Worm (Caenorhabditis elegans): ENCODE measurements around the gene sor-3.

DNA sequence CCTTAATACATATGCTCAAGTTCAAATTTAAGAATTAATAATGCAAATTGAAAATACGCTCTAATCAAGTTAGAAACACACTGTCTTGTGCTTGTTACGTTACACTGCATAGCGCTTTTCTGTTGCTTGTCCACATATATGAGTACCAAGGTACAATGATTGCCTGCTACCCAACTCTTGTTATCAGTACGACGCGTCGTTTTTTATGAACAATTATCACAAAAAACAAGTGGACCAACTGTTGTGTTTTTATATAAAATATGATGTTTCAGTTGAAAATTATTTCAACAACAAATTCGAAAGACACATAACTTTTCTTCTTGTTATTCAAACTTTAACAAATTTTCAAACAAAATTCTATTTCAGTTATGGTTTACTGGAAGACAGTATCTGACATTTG, 40.5 kb upstream of the sor-3 start, which contains the start of gene M02E1.4:
- no peak for TF ChIP-seq C38D4.7 (GFP tag; optimal IDR thresholded peaks at IDR 0.05)
- no peak for TF ChIP-seq nhr-11 (tag; optimal IDR thresholded peaks at IDR 0.05)
- no peak for TF ChIP-seq hlh-6 (tag; optimal IDR thresholded peaks at IDR 0.05)
- TF ChIP-seq elt-2 (tag; optimal IDR thresholded peaks at IDR 0.05), result no peak
- TF ChIP-seq ceh-34 (tag; optimal IDR thresholded peaks at IDR 0.05), result no peak
- no peak for TF ChIP-seq tbx-2 (tag; optimal IDR thresholded peaks at IDR 0.05)
- no peak for TF ChIP-seq ceh-24 (tag; optimal IDR thresholded peaks at IDR 0.05)
- TF ChIP-seq ceh-2 (tag; optimal IDR thresholded peaks at IDR 0.05), result no peak
- no peak for TF ChIP-seq ama-1 (optimal IDR thresholded peaks at IDR 0.05)
- no peak for TF ChIP-seq npax-4 (tag; optimal IDR thresholded peaks at IDR 0.05)

Measured in whole organism, late embryonic.